Worm (Caenorhabditis elegans) whole organism, early embryonic: Measurements from ENCODE around the gene T06E6.10.

ENCODE experiments used
- B0310.2 ChIP-seq: sonication (generic microtip); optimal IDR thresholded peaks from 2 replicates; lab custom pipeline; 2016; ENCODE audit warnings: mild to moderate bottlenecking, missing genetic modification characterization, missing compliant biosample characterization
- aly-1 ChIP-seq: sonication (generic microtip); optimal IDR thresholded peaks from 2 replicates; lab custom pipeline; 2016; ENCODE audit warnings: missing genetic modification characterization, missing compliant biosample characterization
- ama-1 ChIP-seq: fragments of 150-350 bp; optimal IDR thresholded peaks from 2 replicates; lab custom pipeline; 2014
- ceh-13 ChIP-seq: fragments of 200-800 bp; sonication (Bioruptor generic); optimal IDR thresholded peaks from 2 replicates; lab custom pipeline; 2018; ENCODE audit warnings: mild to moderate bottlenecking, missing genetic modification characterization, missing compliant biosample characterization
- ets-7 ChIP-seq: sonication (generic microtip); optimal IDR thresholded peaks from 2 replicates; lab custom pipeline; 2016; ENCODE audit warnings: missing genotype, missing genetic modification characterization, missing compliant biosample characterization
- flt-1 ChIP-seq: fragments of 200-800 bp; sonication (Bioruptor generic); IDR thresholded peaks from 2 replicates; pipeline ENCODE4 v1.3.6; 2022; ENCODE audit warnings: missing genetic modification characterization, missing compliant biosample characterization
- hmbx-1 ChIP-seq: sonication (generic microtip); optimal IDR thresholded peaks from 2 replicates; lab custom pipeline; 2016; ENCODE audit warnings: mild to moderate bottlenecking, missing genetic modification characterization, missing compliant biosample characterization
- hnd-1 ChIP-seq: sonication (generic microtip); optimal IDR thresholded peaks from 2 replicates; lab custom pipeline; 2016; ENCODE audit warnings: missing genetic modification characterization, missing compliant biosample characterization
- pes-1 ChIP-seq: fragments of 200-800 bp; sonication (Bioruptor generic); IDR thresholded peaks from 2 replicates; pipeline ENCODE4 v1.3.6; 2022; ENCODE audit warnings: missing genetic modification reagents, missing genetic modification characterization, missing compliant biosample characterization
- scrt-1 ChIP-seq: fragments of 200-800 bp; sonication (Bioruptor generic); IDR thresholded peaks from 2 replicates; pipeline ENCODE4 v1.3.6; 2022; ENCODE audit warnings: missing genetic modification characterization, missing compliant biosample characterization
- sea-1 ChIP-seq: fragments of 200-800 bp; sonication (Bioruptor generic); conservative IDR thresholded peaks from 2 replicates; pipeline ENCODE4 v1.3.6; 2022; ENCODE audit warnings: missing genetic modification characterization, missing compliant biosample characterization
- tbx-11 ChIP-seq: fragments of 200-800 bp; sonication (Bioruptor generic); IDR thresholded peaks from 2 replicates; pipeline ENCODE4 v1.3.6; 2022; ENCODE audit warnings: missing genetic modification characterization, missing compliant biosample characterization
- tbx-37 ChIP-seq: fragments of 200-800 bp; sonication (Bioruptor generic); conservative IDR thresholded peaks from 2 replicates; pipeline ENCODE4 v1.3.6; 2022; ENCODE audit warnings: missing genetic modification reagents, missing genetic modification characterization, missing compliant biosample characterization
- tra-4 ChIP-seq: sonication (generic microtip); optimal IDR thresholded peaks from 2 replicates; lab custom pipeline; 2017; ENCODE audit warnings: missing genetic modification characterization, missing compliant biosample characterization

- TF ChIP-seq tbx-37 (GFP tag; lab: Robert Waterston, UW) (no peak), ets-7 (tag; lab: Kevin White, UChicago) (no peak), ama-1 (lab: Kevin White, UChicago) (no peak), flt-1 (GFP tag; lab: Robert Waterston, UW) (no peak), ceh-13 (GFP tag; lab: Kevin White, UChicago) (no peak), tbx-11 (GFP tag; lab: Robert Waterston, UW) (no peak), scrt-1 (GFP tag; lab: Robert Waterston, UW) (no peak), aly-1 (tag; lab: Kevin White, UChicago) (no peak), hmbx-1 (tag; lab: Kevin White, UChicago) (no peak), B0310.2 (tag; lab: Kevin White, UChicago) (no peak), hnd-1 (tag; lab: Kevin White, UChicago) (no peak), pes-1 (GFP tag; lab: Robert Waterston, UW) (no peak), tra-4 (tag; lab: Kevin White, UChicago) (no peak), sea-1 (GFP tag; lab: Robert Waterston, UW) (no peak)
These were observed 16.7 kb downstream of the T06E6.10 start for ce11 chrV:15434647-15435046.
